Fruit fly (Drosophila melanogaster): ENCODE results near the gene daed.

Gene daed

DNA sequence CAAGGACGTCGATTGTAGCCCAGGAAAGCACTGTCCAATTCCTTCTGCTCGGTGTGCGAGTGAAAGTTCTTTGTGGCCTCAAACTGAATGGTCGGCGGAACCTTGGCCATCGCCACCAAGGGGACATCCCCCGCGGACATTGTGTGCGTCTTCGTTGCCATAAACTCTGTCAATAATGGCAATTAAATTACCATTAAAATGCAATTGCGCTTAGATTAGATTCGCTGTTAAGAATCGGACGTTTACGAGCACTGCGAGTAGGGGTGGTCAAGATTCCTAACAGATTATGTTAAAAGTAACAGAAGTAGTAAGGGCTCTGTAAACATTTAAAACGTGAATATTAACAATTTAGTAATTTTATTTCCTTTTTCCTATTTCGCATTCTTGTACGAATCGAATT is at the start of gene daed:
daed (minus strand) TSS at position 247 of the 400 bp plus-strand sequence.
- peak; percentile 69 for TF ChIP-seq gsb-n (tag; optimal IDR thresholded peaks at IDR 0.05)
- TF ChIP-seq CG12071 (GFP tag; optimal IDR thresholded peaks at IDR 0.05): no peak
- peak; percentile 9 for TF ChIP-seq gro (GFP tag; optimal IDR thresholded peaks at IDR 0.05)
- no peak for TF ChIP-seq NFAT (GFP tag; IDR thresholded peaks at IDR 0.05)
- TF ChIP-seq sens (GFP tag): peak; percentile 8
- no peak for TF ChIP-seq Myb (GFP tag; optimal IDR thresholded peaks at IDR 0.05)
- TF ChIP-seq unpg (GFP tag; optimal IDR thresholded peaks at IDR 0.05): no peak
- TF ChIP-seq otp (GFP tag; IDR thresholded peaks at IDR 0.05): no peak
- TF ChIP-seq corto (GFP tag; optimal IDR thresholded peaks at IDR 0.05): no peak
- TF ChIP-seq CG34224 (GFP tag; IDR thresholded peaks at IDR 0.05; ENCODE audit: partially characterized antibody): 0 out of 3 replicates have a peak, but pooled peaks have one; percentile 28
- TF ChIP-seq Hr39 (optimal IDR thresholded peaks at IDR 0.05): no peak
- no peak for TF ChIP-seq CG6854 (GFP tag; optimal IDR thresholded peaks at IDR 0.05)
- TF ChIP-seq exex (tag; optimal IDR thresholded peaks at IDR 0.05): peak; percentile 99
- peak; percentile 29 for TF ChIP-seq CG4617 (GFP tag; optimal IDR thresholded peaks at IDR 0.05; ENCODE audit: borderline replicate concordance)
- peak; percentile 22; the same call in 1 of the 2 replicates for TF ChIP-seq Adf1 (GFP tag; IDR thresholded peaks at IDR 0.05)
- TF ChIP-seq MESR4 (GFP tag; optimal IDR thresholded peaks at IDR 0.05): peak; percentile 62
- TF ChIP-seq pzg (GFP tag; optimal IDR thresholded peaks at IDR 0.05): peak; percentile 30
- 0 out of 4 replicates have a peak, but pooled peaks have one; percentile 33 for TF ChIP-seq Dll (GFP tag; IDR thresholded peaks at IDR 0.05; ENCODE audit: partially characterized antibody)
- no peak for TF ChIP-seq sima (GFP tag; optimal IDR thresholded peaks at IDR 0.05)
- TF ChIP-seq CG6791 (GFP tag; IDR thresholded peaks at IDR 0.05; ENCODE audit: partially characterized antibody): peak; percentile 27; the same call in 1 of the 3 replicates
- TF ChIP-seq CG5245 (GFP tag; optimal IDR thresholded peaks at IDR 0.05): no peak
- TF ChIP-seq nom (GFP tag; optimal IDR thresholded peaks at IDR 0.05): no peak
- no peak for TF ChIP-seq CG4730 (GFP tag; IDR thresholded peaks at IDR 0.05)
- TF ChIP-seq TFAM (GFP tag; optimal IDR thresholded peaks at IDR 0.05): no peak
- peak; percentile 35 for TF ChIP-seq lbe (GFP tag; optimal IDR thresholded peaks at IDR 0.05)
- TF ChIP-seq Sry-δ (GFP tag; optimal IDR thresholded peaks at IDR 0.05): peak; percentile 8
- peak; percentile 79 for TF ChIP-seq Med (GFP tag)
- no peak for TF ChIP-seq tup (GFP tag; optimal IDR thresholded peaks at IDR 0.05)
- peak; percentile 74 for TF ChIP-seq MBD-R2 (GFP tag; IDR thresholded peaks at IDR 0.05)
- no peak for TF ChIP-seq CG43689 (GFP tag; IDR thresholded peaks at IDR 0.05)
- 0 out of 4 replicates have a peak, but pooled peaks have one; percentile 10 for TF ChIP-seq chinmo (GFP tag; IDR thresholded peaks at IDR 0.05; ENCODE audit: partially characterized antibody)
- TF ChIP-seq E2f2 (GFP tag; IDR thresholded peaks at IDR 0.05): peak; percentile 25; the same call in 1 of the 2 replicates
- no peak for TF ChIP-seq Pdp1 (GFP tag; optimal IDR thresholded peaks at IDR 0.05)
- TF ChIP-seq CG17568 (GFP tag; optimal IDR thresholded peaks at IDR 0.05): peak; percentile 84
- TF ChIP-seq CG34376 (GFP tag; optimal IDR thresholded peaks at IDR 0.05): peak; percentile 2
- no peak for TF ChIP-seq chm (GFP tag; IDR thresholded peaks at IDR 0.05)
- peak; percentile 82 for TF ChIP-seq CG10267 (tag; optimal IDR thresholded peaks at IDR 0.05)
- TF ChIP-seq stwl (tag; optimal IDR thresholded peaks at IDR 0.05): peak; percentile 42
- TF ChIP-seq CG14710 (tag; optimal IDR thresholded peaks at IDR 0.05): peak; percentile 67
- no peak for TF ChIP-seq CG11093 (GFP tag; IDR thresholded peaks at IDR 0.05)
- no peak for TF ChIP-seq CG30431 (GFP tag; optimal IDR thresholded peaks at IDR 0.05)
- TF ChIP-seq amos (GFP tag; IDR thresholded peaks at IDR 0.05; ENCODE audit: partially characterized antibody): no peak
- TF ChIP-seq CG10543 (GFP tag; optimal IDR thresholded peaks at IDR 0.05): no peak
- TF ChIP-seq Sin3A (optimal IDR thresholded peaks at IDR 0.05): no peak
- TF ChIP-seq Tbp (GFP tag; optimal IDR thresholded peaks at IDR 0.05): no peak
- TF ChIP-seq yki (optimal IDR thresholded peaks at IDR 0.05): no peak
- TF ChIP-seq PHDP (tag; optimal IDR thresholded peaks at IDR 0.05): no peak
- TF ChIP-seq CG5180 (GFP tag; optimal IDR thresholded peaks at IDR 0.05): no peak
- TF ChIP-seq ac (GFP tag; optimal IDR thresholded peaks at IDR 0.05): no peak
- TF ChIP-seq NfI (GFP tag; optimal IDR thresholded peaks at IDR 0.05): no peak
- peak; percentile 99 for TF ChIP-seq zen (tag; optimal IDR thresholded peaks at IDR 0.05)
